Worm (Caenorhabditis elegans): Measurements from ENCODE around the gene fdgt-1.

DNA sequence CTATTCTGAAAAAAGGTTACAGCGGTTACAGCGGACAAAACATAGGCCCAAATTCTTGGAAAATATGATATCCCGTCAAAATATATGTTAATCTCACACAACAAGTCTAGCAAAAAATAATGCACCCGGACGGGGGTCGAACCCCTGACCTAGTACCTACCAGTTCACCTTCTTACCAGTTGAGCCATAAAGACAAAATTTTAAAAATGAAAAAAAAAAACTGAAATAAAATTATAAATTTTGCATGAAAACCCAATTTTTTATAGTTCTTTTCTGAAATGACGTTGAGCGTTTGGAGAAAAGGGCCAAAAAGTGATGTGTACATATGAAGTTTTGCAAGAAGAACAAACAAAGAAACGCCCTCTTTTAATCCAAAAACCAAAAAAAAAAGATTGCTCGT is 21.9 kb upstream of the fdgt-1 start:
- no peak for TF ChIP-seq R02D3.7 (tag; optimal IDR thresholded peaks at IDR 0.05)
- no peak for TF ChIP-seq pha-4 (GFP tag; IDR thresholded peaks at IDR 0.05)
- no peak for TF ChIP-seq pha-4 (tag; optimal IDR thresholded peaks at IDR 0.05)
- no peak for TF ChIP-seq lin-39 (tag; optimal IDR thresholded peaks at IDR 0.05)
- TF ChIP-seq nhr-11 (tag; optimal IDR thresholded peaks at IDR 0.05): no peak
- no peak for TF ChIP-seq zag-1 (tag; optimal IDR thresholded peaks at IDR 0.05)
